Worm (Caenorhabditis elegans) whole organism, mixed stage, embryonic: ENCODE data around the gene elt-4.

Source experiments
- M03D4.4 ChIP-seq: sonication (generic microtip); optimal IDR thresholded peaks from 2 replicates; lab custom pipeline; 2017; ENCODE audit warnings: mild to moderate bottlenecking, missing genetic modification characterization, missing compliant biosample characterization
- bed-3 ChIP-seq: fragments of 200-800 bp; sonication (Bioruptor generic); optimal IDR thresholded peaks from 3 replicates; lab custom pipeline; 2018; ENCODE audit warnings: mild to moderate bottlenecking, missing genetic modification characterization, moderate library complexity, missing compliant biosample characterization
- ceh-39 ChIP-seq: fragments of 150-350 bp; optimal IDR thresholded peaks from 2 replicates; lab custom pipeline; 2014; ENCODE audit warnings: missing biosample characterization, missing genetic modification characterization
- ceh-43 ChIP-seq: fragments of 200-800 bp; sonication (Bioruptor generic); optimal IDR thresholded peaks from 2 replicates; lab custom pipeline; 2018; ENCODE audit warnings: mild to moderate bottlenecking, missing genetic modification characterization, moderate library complexity, missing compliant biosample characterization
- ces-1 ChIP-seq: fragments of 150-350 bp; optimal IDR thresholded peaks from 2 replicates; lab custom pipeline; 2014; ENCODE audit warnings: missing biosample characterization, missing genetic modification reagents, missing genetic modification characterization
- cnd-1 ChIP-seq: fragments of 200-800 bp; sonication (Bioruptor generic); optimal IDR thresholded peaks from 2 replicates; lab custom pipeline; 2018; ENCODE audit warnings: mild to moderate bottlenecking, missing genetic modification characterization, missing compliant biosample characterization
- drap-1 ChIP-seq: fragments of 200-800 bp; sonication (Bioruptor generic); optimal IDR thresholded peaks from 3 replicates; lab custom pipeline; 2018; ENCODE audit warnings: mild to moderate bottlenecking, missing genetic modification characterization, missing compliant biosample characterization
- elt-1 ChIP-seq: sonication (generic microtip); optimal IDR thresholded peaks from 2 replicates; lab custom pipeline; 2017; ENCODE audit warnings: missing genetic modification characterization, mild to moderate bottlenecking, missing compliant biosample characterization, antibody characterized with exemption, moderate library complexity, borderline replicate concordance; ENCODE audit not compliant: insufficient read depth
- elt-3 ChIP-seq: fragments of 150-350 bp; optimal IDR thresholded peaks from 2 replicates; lab custom pipeline; 2014; ENCODE audit warnings: missing biosample characterization, missing genetic modification characterization
- flh-1 ChIP-seq: fragments of 200-800 bp; sonication (Bioruptor generic); optimal IDR thresholded peaks from 2 replicates; lab custom pipeline; 2018; ENCODE audit warnings: mild to moderate bottlenecking, missing genetic modification characterization, moderate library complexity, missing compliant biosample characterization
- ham-2 ChIP-seq: fragments of 200-800 bp; sonication (Bioruptor generic); optimal IDR thresholded peaks from 2 replicates; lab custom pipeline; 2018; ENCODE audit warnings: mild to moderate bottlenecking, missing genetic modification characterization, missing compliant biosample characterization
- hlh-1 ChIP-seq: fragments of 150-350 bp; optimal IDR thresholded peaks from 2 replicates; lab custom pipeline; 2014; ENCODE audit warnings: missing biosample characterization, missing genetic modification reagents, missing genetic modification characterization
- lin-13 ChIP-seq: fragments of 150-350 bp; optimal IDR thresholded peaks from 2 replicates; lab custom pipeline; 2014; ENCODE audit warnings: missing biosample characterization, missing genetic modification characterization
- lin-32 ChIP-seq: fragments of 200-800 bp; sonication (Bioruptor generic); optimal IDR thresholded peaks from 2 replicates; lab custom pipeline; 2018; ENCODE audit warnings: mild to moderate bottlenecking, missing genetic modification characterization, missing compliant biosample characterization
- lsy-2 ChIP-seq: fragments of 150-350 bp; optimal IDR thresholded peaks from 2 replicates; lab custom pipeline; 2014; ENCODE audit warnings: missing biosample characterization, missing genetic modification characterization
- mab-5 ChIP-seq: fragments of 150-350 bp; optimal IDR thresholded peaks from 2 replicates; lab custom pipeline; 2014; ENCODE audit warnings: missing biosample characterization, missing genetic modification characterization
- mep-1 ChIP-seq: fragments of 150-350 bp; optimal IDR thresholded peaks from 2 replicates; lab custom pipeline; 2017; ENCODE audit warnings: missing biosample characterization, missing genetic modification reagents, missing genetic modification characterization, inconsistent platforms
- mls-2 ChIP-seq: sonication (generic microtip); optimal IDR thresholded peaks from 2 replicates; lab custom pipeline; 2016; ENCODE audit warnings: mild to moderate bottlenecking, missing genetic modification characterization, moderate library complexity, missing compliant biosample characterization
- nhr-12 ChIP-seq: fragments of 150-350 bp; optimal IDR thresholded peaks from 2 replicates; lab custom pipeline; 2014; ENCODE audit warnings: missing biosample characterization, missing genetic modification characterization
- nhr-2 ChIP-seq: fragments of 150-350 bp; optimal IDR thresholded peaks from 2 replicates; lab custom pipeline; 2014; ENCODE audit warnings: missing biosample characterization, missing genetic modification characterization
- nhr-237 ChIP-seq: fragments of 150-350 bp; optimal IDR thresholded peaks from 2 replicates; lab custom pipeline; 2014; ENCODE audit warnings: missing biosample characterization, missing genetic modification characterization
- nhr-28 ChIP-seq: fragments of 150-350 bp; optimal IDR thresholded peaks from 2 replicates; lab custom pipeline; 2014; ENCODE audit warnings: missing biosample characterization, missing genetic modification characterization
- pha-4 ChIP-seq: fragments of 150-350 bp; optimal IDR thresholded peaks from 2 replicates; lab custom pipeline; 2018; ENCODE audit warnings: missing biosample characterization, missing genetic modification reagents, missing genetic modification characterization
- sem-2 ChIP-seq: fragments of 200-800 bp; sonication (Bioruptor generic); optimal IDR thresholded peaks from 2 replicates; lab custom pipeline; 2018; ENCODE audit warnings: mild to moderate bottlenecking, missing genetic modification characterization, missing compliant biosample characterization
- snpc-4 ChIP-seq: fragments of 150-350 bp; optimal IDR thresholded peaks from 2 replicates; lab custom pipeline; 2014; ENCODE audit warnings: missing biosample characterization, missing genetic modification characterization
- sptf-1 ChIP-seq: sonication (generic microtip); optimal IDR thresholded peaks from 2 replicates; lab custom pipeline; 2017; ENCODE audit warnings: mild to moderate bottlenecking, missing genetic modification characterization, moderate library complexity, missing compliant biosample characterization
- tbx-8 ChIP-seq: fragments of 200-800 bp; sonication (Bioruptor generic); optimal IDR thresholded peaks from 2 replicates; lab custom pipeline; 2018; ENCODE audit warnings: mild to moderate bottlenecking, missing genetic modification characterization, moderate library complexity, missing compliant biosample characterization
- unc-120 ChIP-seq: sonication (generic microtip); optimal IDR thresholded peaks from 2 replicates; lab custom pipeline; 2017; ENCODE audit warnings: missing genetic modification characterization, missing compliant biosample characterization; ENCODE audit not compliant: poor library complexity, severe bottlenecking
- unc-39 ChIP-seq: fragments of 150-350 bp; optimal IDR thresholded peaks from 2 replicates; lab custom pipeline; 2014; ENCODE audit warnings: missing biosample characterization, missing genetic modification characterization
- zip-8 ChIP-seq: fragments of 150-350 bp; optimal IDR thresholded peaks from 2 replicates; lab custom pipeline; 2014; ENCODE audit warnings: missing biosample characterization, missing genetic modification characterization
- ztf-11 ChIP-seq: fragments of 150-350 bp; optimal IDR thresholded peaks from 2 replicates; lab custom pipeline; 2014; ENCODE audit warnings: missing biosample characterization, missing genetic modification characterization

Gene elt-4

ce11 chrX:10462391-10462790 lies 12.9 kb upstream of the elt-4 start:
- TF ChIP-seq nhr-2 (no peak), ceh-39 (tag; lab: Kevin White, UChicago) (no peak), nhr-237 (tag; lab: Kevin White, UChicago) (no peak), lin-32 (GFP tag; lab: Kevin White, UChicago) (no peak), ces-1 (GFP tag; lab: Kevin White, UChicago) (no peak), lsy-2 (no peak), nhr-12 (no peak), mep-1 (tag; lab: Kevin White, UChicago) (no peak), sem-2 (GFP tag; lab: Kevin White, UChicago) (no peak), snpc-4 (no peak), pha-4 (tag; lab: Kevin White, UChicago) (no peak), unc-39 (tag; lab: Kevin White, UChicago) (no peak), unc-120 (tag; lab: Kevin White, UChicago) (no peak), ceh-43 (GFP tag; lab: Kevin White, UChicago) (no peak), elt-3 (tag; lab: Kevin White, UChicago) (no peak), sptf-1 (no peak), nhr-28 (tag; lab: Kevin White, UChicago) (no peak)
- TF ChIP-seq, all 35 proteins: peak for 0

DNA sequence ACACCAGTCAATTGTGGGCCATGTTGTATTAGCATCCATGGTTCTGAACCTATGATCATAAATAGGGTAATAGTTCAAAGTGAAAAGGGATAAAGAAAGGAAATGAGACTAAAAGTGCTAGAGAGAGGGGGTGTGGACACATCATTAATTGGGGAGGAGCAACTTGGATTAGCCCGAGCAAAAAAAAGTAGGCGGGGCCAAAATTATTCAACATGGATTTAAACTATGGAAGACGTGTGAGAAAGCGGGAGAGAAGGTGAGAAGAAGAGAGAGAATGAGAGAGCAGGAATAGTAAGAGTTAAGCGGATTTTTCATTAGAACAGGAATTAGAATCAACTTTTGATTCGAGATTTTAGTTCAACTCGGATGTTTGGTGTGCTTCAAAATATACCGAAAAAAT lies 11.8 kb upstream of the elt-4 start, which contains the start of gene C39B10.1:
TSS of gene C39B10.1 (minus strand) at position 101 of the 400 bp plus-strand sequence.
- TF ChIP-seq tbx-8 (GFP tag; lab: Kevin White, UChicago) (no peak), sptf-1 (no peak), M03D4.4 (no peak), ceh-39 (tag; lab: Kevin White, UChicago) (no peak), lin-32 (GFP tag; lab: Kevin White, UChicago) (no peak), ztf-11 (tag; lab: Kevin White, UChicago) (no peak), nhr-2 (no peak), hlh-1 (tag; lab: Kevin White, UChicago) (no peak), unc-120 (tag; lab: Kevin White, UChicago) (no peak), mls-2 (tag; lab: Kevin White, UChicago) (no peak), elt-1 (tag; lab: Kevin White, UChicago) (no peak), lin-13 (tag; lab: Kevin White, UChicago) (no peak), mab-5 (tag; lab: Kevin White, UChicago) (no peak), pha-4 (tag; lab: Kevin White, UChicago) (no peak), bed-3 (GFP tag; lab: Kevin White, UChicago) (no peak), ceh-43 (GFP tag; lab: Kevin White, UChicago) (no peak), elt-3 (tag; lab: Kevin White, UChicago) (no peak)

ce11 chrX:10476573-10476972 lies 1.2 kb downstream of the elt-4 start, which contains the start of gene C39B10.7:
C39B10.7 (plus strand) TSS chrX:10476873.
- TF ChIP-seq nhr-12 (no peak), unc-120 (tag; lab: Kevin White, UChicago) (no peak), drap-1 (GFP tag; lab: Kevin White, UChicago) (no peak), sptf-1 (no peak), flh-1 (no peak), sem-2 (GFP tag; lab: Kevin White, UChicago) (no peak), M03D4.4 (no peak)
- TF ChIP-seq, all 35 proteins: peak for 0

ce11 chrX:10477172-10477985 lies 2.1 kb downstream of the elt-4 start:
- TF ChIP-seq unc-39 (tag; lab: Kevin White, UChicago) (no peak), elt-3 (tag; lab: Kevin White, UChicago) (no peak), elt-1 (tag; lab: Kevin White, UChicago) (no peak), snpc-4 (no peak), nhr-2 (no peak), drap-1 (GFP tag; lab: Kevin White, UChicago) (no peak), nhr-237 (tag; lab: Kevin White, UChicago) (no peak), hlh-1 (tag; lab: Kevin White, UChicago) (no peak), mep-1 (tag; lab: Kevin White, UChicago) (no peak), lin-32 (GFP tag; lab: Kevin White, UChicago) (no peak), unc-120 (tag; lab: Kevin White, UChicago) (no peak), ces-1 (GFP tag; lab: Kevin White, UChicago) (no peak), ceh-43 (GFP tag; lab: Kevin White, UChicago) (no peak), ham-2 (GFP tag; lab: Kevin White, UChicago) (no peak), zip-8 (tag; lab: Kevin White, UChicago) (no peak), mab-5 (tag; lab: Kevin White, UChicago) (no peak), ceh-39 (tag; lab: Kevin White, UChicago) (no peak), nhr-28 (tag; lab: Kevin White, UChicago) (no peak), ztf-11 (tag; lab: Kevin White, UChicago) (no peak), cnd-1 (tag; lab: Kevin White, UChicago) (no peak)
